Worm (Caenorhabditis elegans) whole organism, L4 larva: ENCODE results near the gene sdn-1.

Source experiments
- F37D6.2 ChIP-seq: sonication (generic microtip); optimal IDR thresholded peaks from 2 replicates; lab custom pipeline; 2016; ENCODE audit warnings: mild to moderate bottlenecking, missing genetic modification characterization, missing compliant biosample characterization
- F49E8.2 ChIP-seq: sonication (generic microtip); optimal IDR thresholded peaks from 2 replicates; lab custom pipeline; 2016; ENCODE audit warnings: missing compliant biosample characterization, mild to moderate bottlenecking, missing genetic modification characterization, borderline replicate concordance
- R02D3.7 ChIP-seq: fragments of 150-350 bp; sonication (generic microtip); optimal IDR thresholded peaks from 3 replicates; lab custom pipeline; 2014; ENCODE audit warnings: missing biosample characterization, missing genetic modification characterization
- egl-43 ChIP-seq: fragments of 200-800 bp; sonication (Bioruptor generic); IDR thresholded peaks from 2 replicates; pipeline ENCODE4 v1.3.6; 2022; ENCODE audit warnings: missing genetic modification reagents, missing genetic modification characterization, missing compliant biosample characterization
- nhr-102 ChIP-seq: sonication (generic microtip); optimal IDR thresholded peaks from 2 replicates; lab custom pipeline; 2016; ENCODE audit warnings: mild to moderate bottlenecking, missing genetic modification characterization, moderate library complexity, missing compliant biosample characterization
- nhr-77 ChIP-seq: fragments of 150-350 bp; optimal IDR thresholded peaks from 2 replicates; lab custom pipeline; 2014; ENCODE audit warnings: missing biosample characterization, missing genetic modification characterization
- skn-1 ChIP-seq: fragments of 150-350 bp; optimal IDR thresholded peaks from 2 replicates; lab custom pipeline; 2014; ENCODE audit warnings: missing biosample characterization, missing genetic modification characterization
- zag-1 ChIP-seq: fragments of 150-350 bp; optimal IDR thresholded peaks from 2 replicates; lab custom pipeline; 2014; ENCODE audit warnings: missing biosample characterization, missing genetic modification characterization

- TF ChIP-seq nhr-77 (tag; lab: Kevin White, UChicago) (no peak), skn-1 (tag; lab: Kevin White, UChicago) (no peak), egl-43 (GFP tag; lab: Robert Waterston, UW) (no peak), nhr-102 (tag; lab: Kevin White, UChicago) (no peak), zag-1 (tag; lab: Kevin White, UChicago) (no peak), F37D6.2 (tag; lab: Kevin White, UChicago) (no peak), R02D3.7 (tag; lab: Kevin White, UChicago) (no peak), F49E8.2 (tag; lab: Kevin White, UChicago) (no peak)
These were observed 47.4 kb upstream of the sdn-1 start for ce11 chrX:10640578-10640977.
